Fruit fly (Drosophila melanogaster): ENCODE data around the gene Wnk.

Gene Wnk

DNA sequence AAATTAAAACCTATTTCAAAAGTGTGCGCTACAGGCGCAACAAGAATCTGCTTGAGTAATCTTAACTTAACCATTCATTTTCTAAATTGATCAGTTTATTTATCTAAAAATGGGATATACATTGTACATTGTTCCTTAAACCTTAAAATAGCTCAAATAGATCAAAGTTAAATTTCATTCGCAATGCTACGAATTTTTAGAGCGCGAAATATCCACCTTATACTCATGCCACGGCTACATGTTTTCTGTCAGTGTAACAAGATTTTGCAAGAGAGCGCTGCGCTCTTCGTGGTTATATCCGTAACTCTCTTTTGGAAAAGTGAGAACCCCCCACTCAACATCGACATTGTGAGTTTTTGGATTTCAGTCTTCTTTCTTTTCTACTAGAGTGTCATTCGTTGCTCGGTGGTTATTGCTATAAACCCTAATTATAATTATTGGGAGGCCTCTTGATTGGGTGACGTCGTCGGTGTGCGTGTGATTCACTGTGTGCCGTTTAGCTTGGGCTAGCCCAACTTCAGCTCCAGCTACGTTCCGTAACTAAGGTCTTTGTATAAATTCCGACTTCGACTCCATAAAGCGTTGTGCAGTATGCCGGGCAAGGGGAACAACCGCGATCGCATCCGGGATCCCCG, 45.1 kb downstream of the Wnk start (continued):
- peak; percentile 37 for TF ChIP-seq CG7745 (tag; optimal IDR thresholded peaks at IDR 0.05)
- TF ChIP-seq ken (GFP tag; IDR thresholded peaks at IDR 0.05), result no peak
- TF ChIP-seq Pdp1 (GFP tag; optimal IDR thresholded peaks at IDR 0.05), result peak; percentile 10 to 36
- peak; percentile 43; the same call in 1 of the 3 replicates for TF ChIP-seq CG11695 (GFP tag; IDR thresholded peaks at IDR 0.05)
- peak; percentile 71 for TF ChIP-seq Med (GFP tag)
- TF ChIP-seq tin (GFP tag; optimal IDR thresholded peaks at IDR 0.05), result peak; percentile 50
- TF ChIP-seq grau (tag; optimal IDR thresholded peaks at IDR 0.05), result peak; percentile 41
- 0 out of 3 replicates have a peak, but pooled peaks have one; percentile 34 for TF ChIP-seq zfh1 (GFP tag; IDR thresholded peaks at IDR 0.05)
- TF ChIP-seq CG6254 (GFP tag; optimal IDR thresholded peaks at IDR 0.05), result peak; percentile 37
- TF ChIP-seq aop (GFP tag; IDR thresholded peaks at IDR 0.05), result 0 out of 2 replicates have a peak, but pooled peaks have one; percentile 21
- TF ChIP-seq chif (GFP tag; optimal IDR thresholded peaks at IDR 0.05), result peak; percentile 16 to 41
- peak; percentile 20 for TF ChIP-seq CG14710 (tag; optimal IDR thresholded peaks at IDR 0.05)
- peak; percentile 57; the same call in 1 of the 2 replicates for TF ChIP-seq Xrp1 (GFP tag; IDR thresholded peaks at IDR 0.05)
- peak; percentile 54 for TF ChIP-seq mam (GFP tag; optimal IDR thresholded peaks at IDR 0.05)
- peak; percentile 9 for TF ChIP-seq CG13624 (GFP tag; optimal IDR thresholded peaks at IDR 0.05)
- peak; percentile 43 for TF ChIP-seq tap (tag; optimal IDR thresholded peaks at IDR 0.05)
- peak; percentile 26; the same call in 1 of the 3 replicates for TF ChIP-seq tgo (GFP tag; IDR thresholded peaks at IDR 0.05)
- TF ChIP-seq CG10267 (tag; optimal IDR thresholded peaks at IDR 0.05), result peak; percentile 28
- peak; percentile 12 for TF ChIP-seq maf-S (GFP tag; optimal IDR thresholded peaks at IDR 0.05)
- TF ChIP-seq MESR4 (GFP tag; optimal IDR thresholded peaks at IDR 0.05), result no peak
- TF ChIP-seq Hr51 (GFP tag; optimal IDR thresholded peaks at IDR 0.05), result peak in 1 of 2 experiments; percentile 49
- TF ChIP-seq PHDP (tag; optimal IDR thresholded peaks at IDR 0.05), result peak; percentile 67
- peak; percentile 31 for TF ChIP-seq NfI (GFP tag; optimal IDR thresholded peaks at IDR 0.05)
- peak; percentile 13 for TF ChIP-seq caup (GFP tag; optimal IDR thresholded peaks at IDR 0.05; ENCODE audit: severe bottlenecking)
- TF ChIP-seq cad (GFP tag; optimal IDR thresholded peaks at IDR 0.05), result no peak
- TF ChIP-seq ind (GFP tag; optimal IDR thresholded peaks at IDR 0.05), result peak; percentile 39
- TF ChIP-seq CG5245 (GFP tag; optimal IDR thresholded peaks at IDR 0.05), result peak; percentile 14
- TF ChIP-seq slbo (GFP tag; IDR thresholded peaks at IDR 0.05), result peak; percentile 57
- no peak for TF ChIP-seq klu (GFP tag; IDR thresholded peaks at IDR 0.05)
- TF ChIP-seq gem (tag; optimal IDR thresholded peaks at IDR 0.05), result peak; percentile 70
- no peak for TF ChIP-seq cwo (GFP tag; optimal IDR thresholded peaks at IDR 0.05)
- no peak for TF ChIP-seq CG8290 (GFP tag; optimal IDR thresholded peaks at IDR 0.05)
- peak in 1 of 2 experiments; percentile 49 for TF ChIP-seq CG8290 (tag; optimal IDR thresholded peaks at IDR 0.05)

DNA sequence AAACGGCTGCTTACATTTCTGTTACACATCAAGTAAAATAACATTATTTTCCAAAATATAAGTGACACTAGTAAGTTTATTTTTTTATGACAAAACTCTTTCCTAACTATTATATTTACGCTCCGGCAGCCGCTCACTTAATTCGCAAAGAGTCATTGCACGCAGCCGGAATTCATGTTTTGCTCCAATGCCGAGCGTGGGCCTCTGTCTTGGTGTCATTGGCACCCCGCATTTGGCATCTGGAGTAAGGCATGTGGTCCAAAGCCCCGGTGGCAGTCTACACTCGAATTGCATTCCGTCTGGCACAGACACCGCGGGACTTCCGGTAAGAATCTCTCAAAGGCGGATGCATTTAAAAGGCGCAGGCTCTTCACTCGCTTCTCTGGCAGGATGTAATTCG, 46.1 kb downstream of the Wnk start:
- TF ChIP-seq MESR4 (GFP tag; optimal IDR thresholded peaks at IDR 0.05), result no peak
- TF ChIP-seq Med (GFP tag), result peak; percentile 67

DNA sequence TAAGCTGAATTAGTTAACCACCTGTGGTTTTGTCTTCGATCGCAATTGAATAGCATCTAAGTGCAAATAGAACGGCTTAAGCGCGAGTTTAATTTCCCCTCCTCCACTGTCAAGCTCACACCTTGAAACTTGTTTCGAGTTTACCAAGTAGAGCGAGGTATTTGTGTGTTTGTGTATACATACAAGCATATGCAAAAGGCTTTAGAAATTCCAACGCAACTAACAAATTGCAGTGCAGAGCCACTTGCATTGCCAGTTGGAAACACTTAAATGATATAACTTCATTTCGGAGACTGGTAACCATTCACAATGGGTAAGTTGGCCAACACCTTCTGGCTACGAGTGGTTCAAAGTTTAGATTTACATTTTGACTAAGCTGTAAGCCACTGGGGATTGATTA, 46.8 kb downstream of the Wnk start:
- no peak for TF ChIP-seq CG10209 (GFP tag; optimal IDR thresholded peaks at IDR 0.05)
- TF ChIP-seq emc (GFP tag; optimal IDR thresholded peaks at IDR 0.05), result no peak
- TF ChIP-seq cg (GFP tag; optimal IDR thresholded peaks at IDR 0.05), result peak; percentile 30
- TF ChIP-seq Antp (GFP tag; optimal IDR thresholded peaks at IDR 0.05), result no peak
- peak; percentile 73 for TF ChIP-seq sd (tag; optimal IDR thresholded peaks at IDR 0.05)
- no peak for TF ChIP-seq CG17829 (tag; optimal IDR thresholded peaks at IDR 0.05)
- TF ChIP-seq Opbp (GFP tag; IDR thresholded peaks at IDR 0.05; ENCODE audit: partially characterized antibody), result 0 out of 3 replicates have a peak, but pooled peaks have one; percentile 19
- no peak for TF ChIP-seq CG12299 (tag; optimal IDR thresholded peaks at IDR 0.05)
- no peak for TF ChIP-seq HmgZ (tag; optimal IDR thresholded peaks at IDR 0.05)
- no peak for TF ChIP-seq CoRest (tag; optimal IDR thresholded peaks at IDR 0.05)
- TF ChIP-seq Side (GFP tag; optimal IDR thresholded peaks at IDR 0.05), result no peak
- 0 out of 3 replicates have a peak, but pooled peaks have one; percentile 29 for TF ChIP-seq CG2199 (GFP tag; IDR thresholded peaks at IDR 0.05)
- TF ChIP-seq ap (GFP tag; IDR thresholded peaks at IDR 0.05), result no peak
- TF ChIP-seq CG15601 (tag; optimal IDR thresholded peaks at IDR 0.05), result no peak
- TF ChIP-seq CG3163 (GFP tag; optimal IDR thresholded peaks at IDR 0.05), result no peak
- TF ChIP-seq Pdp1 (GFP tag; optimal IDR thresholded peaks at IDR 0.05), result peak in 1 of 2 experiments; percentile 5
